Worm (Caenorhabditis elegans) whole organism, young adult: ENCODE data around the gene snt-6.
A peak's percentile ranks its signal among the peaks of the same experiment; 100 is the strongest.

Experiments used
- B0019.2 ChIP-seq: fragments of 200-800 bp; sonication (Bioruptor generic); conservative IDR thresholded peaks from 2 replicates; pipeline ENCODE4 v1.3.6; 2022; ENCODE audit warnings: missing genetic modification reagents, missing genetic modification characterization, missing compliant biosample characterization
- C17E4.6 ChIP-seq: fragments of 200-800 bp; sonication (Bioruptor generic); IDR thresholded peaks from 2 replicates; pipeline ENCODE4 v1.3.6; 2022; ENCODE audit warnings: missing genetic modification reagents, missing genetic modification characterization, missing compliant biosample characterization
- F33H1.4 ChIP-seq: fragments of 200-800 bp; sonication (Bioruptor generic); IDR thresholded peaks from 2 replicates; pipeline ENCODE4 v1.3.6; 2022; ENCODE audit warnings: missing genetic modification reagents, missing genetic modification characterization, missing compliant biosample characterization
- F37B4.10 ChIP-seq: fragments of 200-800 bp; sonication (Bioruptor generic); IDR thresholded peaks from 2 replicates; pipeline ENCODE4 v1.3.6; 2022; ENCODE audit warnings: missing genetic modification characterization, missing compliant biosample characterization
- F55B11.4 ChIP-seq: sonication (generic microtip); optimal IDR thresholded peaks from 2 replicates; lab custom pipeline; 2016; ENCODE audit warnings: missing compliant biosample characterization, missing genetic modification characterization, borderline replicate concordance; ENCODE audit not compliant: insufficient read depth
- K12H6.12 ChIP-seq: fragments of 200-800 bp; sonication (Bioruptor generic); optimal IDR thresholded peaks from 2 replicates; lab custom pipeline; 2018; ENCODE audit warnings: mild to moderate bottlenecking, missing genetic modification characterization, missing compliant biosample characterization
- Y53F4B.3 ChIP-seq: fragments of 200-800 bp; sonication (Bioruptor generic); IDR thresholded peaks from 2 replicates; pipeline ENCODE4 v1.3.6; 2022; ENCODE audit warnings: missing genetic modification reagents, missing genetic modification characterization, missing compliant biosample characterization
- Y56A3A.18 ChIP-seq: fragments of 200-800 bp; sonication (Bioruptor generic); IDR thresholded peaks from 2 replicates; pipeline ENCODE4 v1.3.6; 2022; ENCODE audit warnings: missing genetic modification reagents, missing genetic modification characterization, missing compliant biosample characterization
- akir-1 ChIP-seq: fragments of 200-800 bp; sonication (Bioruptor generic); optimal IDR thresholded peaks from 2 replicates; lab custom pipeline; 2018; ENCODE audit warnings: mild to moderate bottlenecking, missing genetic modification characterization, moderate library complexity, missing compliant biosample characterization
- ama-1 ChIP-seq, 3 experiments: fragments of 150-350 bp in 1 of 3; sonication (generic microtip) in 2 of 3; optimal IDR thresholded peaks; 2 replicates each; lab custom pipeline; 2014 to 2018; ENCODE audit warnings: missing biosample characterization in 2 of 3, missing genetic modification characterization in 2 of 3, missing genetic modification reagents in 2 of 3
- aptf-2 ChIP-seq: fragments of 200-800 bp; sonication (Bioruptor generic); conservative IDR thresholded peaks from 2 replicates; pipeline ENCODE4 v1.3.6; 2022; ENCODE audit warnings: missing genetic modification reagents, missing genetic modification characterization, missing compliant biosample characterization
- attf-3 ChIP-seq: fragments of 200-800 bp; sonication (Bioruptor generic); conservative IDR thresholded peaks from 2 replicates; pipeline ENCODE4 v1.3.6; 2022; ENCODE audit warnings: missing genetic modification reagents, missing genetic modification characterization, missing compliant biosample characterization
- attf-6 ChIP-seq: fragments of 200-800 bp; sonication (Bioruptor generic); IDR thresholded peaks from 2 replicates; pipeline ENCODE4 v1.3.6; 2022; ENCODE audit warnings: missing genetic modification reagents, missing genetic modification characterization, missing compliant biosample characterization
- bed-2 ChIP-seq: fragments of 200-800 bp; sonication (Bioruptor generic); IDR thresholded peaks from 2 replicates; pipeline ENCODE4 v1.3.6; 2022; ENCODE audit warnings: missing genetic modification reagents, missing genetic modification characterization, missing compliant biosample characterization
- cebp-1 ChIP-seq, 2 experiments: fragments of 200-800 bp in 1 of 2; sonication (Bioruptor generic) in 1 of 2; sonication (generic microtip) in 1 of 2; IDR thresholded peaks in 1 of 2; optimal IDR thresholded peaks in 1 of 2; 2 replicates each; pipeline versions ENCODE4 v1.3.6 to Lab custom; 2017 to 2022; ENCODE audit warnings: missing compliant biosample characterization in 2 of 2, missing genetic modification characterization in 2 of 2, mild to moderate bottlenecking in 1 of 2, missing genetic modification reagents in 1 of 2, moderate library complexity in 1 of 2
- cebp-2 ChIP-seq: fragments of 200-800 bp; sonication (Bioruptor generic); IDR thresholded peaks from 2 replicates; pipeline ENCODE4 v1.3.6; 2022; ENCODE audit warnings: missing genetic modification characterization, missing compliant biosample characterization
- ceh-27 ChIP-seq: fragments of 200-800 bp; sonication (Bioruptor generic); optimal IDR thresholded peaks from 2 replicates; lab custom pipeline; 2018; ENCODE audit warnings: mild to moderate bottlenecking, missing genetic modification characterization, moderate library complexity, missing compliant biosample characterization
- chd-7 ChIP-seq: sonication (generic microtip); optimal IDR thresholded peaks from 2 replicates; lab custom pipeline; 2016; ENCODE audit warnings: mild to moderate bottlenecking, missing genetic modification characterization, moderate library complexity, missing compliant biosample characterization
- egl-44 ChIP-seq: fragments of 200-800 bp; sonication (Bioruptor generic); IDR thresholded peaks from 2 replicates; pipeline ENCODE4 v1.3.6; 2022; ENCODE audit warnings: missing genetic modification reagents, missing genetic modification characterization, missing compliant biosample characterization
- egrh-3 ChIP-seq: fragments of 200-800 bp; sonication (Bioruptor generic); IDR thresholded peaks from 2 replicates; pipeline ENCODE4 v1.3.6; 2022; ENCODE audit warnings: missing genetic modification reagents, missing genetic modification characterization, missing compliant biosample characterization
- hmg-1.2 ChIP-seq: fragments of 200-800 bp; sonication (Bioruptor generic); IDR thresholded peaks from 2 replicates; pipeline ENCODE4 v1.3.6; 2022; ENCODE audit warnings: missing genetic modification reagents, missing genetic modification characterization, missing compliant biosample characterization
- hmg-20 ChIP-seq: fragments of 200-800 bp; sonication (Bioruptor generic); IDR thresholded peaks from 2 replicates; pipeline ENCODE4 v1.3.6; 2022; ENCODE audit warnings: missing genetic modification reagents, missing genetic modification characterization, missing compliant biosample characterization
- hrde-1 ChIP-seq: sonication (generic microtip); optimal IDR thresholded peaks from 2 replicates; lab custom pipeline; 2016; ENCODE audit warnings: missing genetic modification characterization, mild to moderate bottlenecking, missing compliant biosample characterization, moderate library complexity, missing genotype, missing genetic modification reagents, borderline replicate concordance
- let-607 ChIP-seq, 2 experiments: fragments of 200-800 bp in 1 of 2; sonication (Bioruptor generic) in 1 of 2; sonication (generic microtip) in 1 of 2; optimal IDR thresholded peaks; 2 replicates each; lab custom pipeline; 2016 to 2018; ENCODE audit warnings: mild to moderate bottlenecking in 2 of 2, missing compliant biosample characterization in 2 of 2, missing genetic modification characterization in 2 of 2, moderate library complexity in 2 of 2, missing genotype in 1 of 2
- lin-35 ChIP-seq, 3 experiments: fragments of 150-350 bp in 2 of 3; sonication (generic microtip) in 1 of 3; optimal IDR thresholded peaks; 2 replicates each; lab custom pipeline; 2014 to 2018; ENCODE audit warnings: missing biosample characterization in 3 of 3, missing genetic modification characterization in 3 of 3, missing genetic modification reagents in 3 of 3
- lin-40 ChIP-seq: sonication (generic microtip); optimal IDR thresholded peaks from 2 replicates; lab custom pipeline; 2016; ENCODE audit warnings: missing genetic modification characterization, mild to moderate bottlenecking, missing compliant biosample characterization, missing genotype, missing genetic modification reagents
- lir-1 ChIP-seq: fragments of 200-800 bp; sonication (Bioruptor generic); conservative IDR thresholded peaks from 2 replicates; pipeline ENCODE4 v1.3.6; 2022; ENCODE audit warnings: missing genetic modification reagents, missing genetic modification characterization, missing compliant biosample characterization
- madf-6 ChIP-seq: fragments of 200-800 bp; sonication (Bioruptor generic); IDR thresholded peaks from 2 replicates; pipeline ENCODE4 v1.3.6; 2022; ENCODE audit warnings: missing genetic modification reagents, missing genetic modification characterization, missing compliant biosample characterization
- madf-8 ChIP-seq: fragments of 200-800 bp; sonication (Bioruptor generic); conservative IDR thresholded peaks from 2 replicates; pipeline ENCODE4 v1.3.6; 2022; ENCODE audit warnings: missing genetic modification reagents, missing genetic modification characterization, missing compliant biosample characterization
- mel-28 ChIP-seq: sonication (generic microtip); optimal IDR thresholded peaks from 2 replicates; lab custom pipeline; 2016; ENCODE audit warnings: borderline replicate concordance, mild to moderate bottlenecking, missing genetic modification characterization, missing compliant biosample characterization
- mes-4 ChIP-seq: sonication (generic microtip); optimal IDR thresholded peaks from 2 replicates; lab custom pipeline; 2016; ENCODE audit warnings: missing genotype, missing genetic modification characterization, missing compliant biosample characterization
- nfya-1 ChIP-seq: sonication (generic microtip); optimal IDR thresholded peaks from 2 replicates; lab custom pipeline; 2017; ENCODE audit warnings: antibody characterized with exemption, missing compliant biosample characterization, missing genetic modification characterization, borderline replicate concordance; ENCODE audit not compliant: insufficient read depth
- nhr-179 ChIP-seq: sonication (generic microtip); optimal IDR thresholded peaks from 2 replicates; lab custom pipeline; 2016; ENCODE audit warnings: mild to moderate bottlenecking, missing genetic modification characterization, missing compliant biosample characterization
- nhr-27 ChIP-seq: fragments of 200-800 bp; sonication (Bioruptor generic); optimal IDR thresholded peaks from 2 replicates; lab custom pipeline; 2018; ENCODE audit warnings: mild to moderate bottlenecking, missing genetic modification characterization, moderate library complexity, missing compliant biosample characterization
- nhr-80 ChIP-seq: sonication (generic microtip); optimal IDR thresholded peaks from 2 replicates; lab custom pipeline; 2016; ENCODE audit warnings: missing genetic modification characterization, missing compliant biosample characterization
- rcor-1 ChIP-seq: fragments of 200-800 bp; sonication (Bioruptor generic); IDR thresholded peaks from 2 replicates; pipeline ENCODE4 v1.3.6; 2022; ENCODE audit warnings: missing genetic modification reagents, missing genetic modification characterization, missing compliant biosample characterization
- sea-2 ChIP-seq: fragments of 200-800 bp; sonication (Bioruptor generic); IDR thresholded peaks from 2 replicates; pipeline ENCODE4 v1.3.6; 2022; ENCODE audit warnings: missing genetic modification characterization, missing compliant biosample characterization
- snpc-4 ChIP-seq, 5 experiments: fragments of 150-350 bp in 1 of 5; sonication (generic microtip) in 4 of 5; optimal IDR thresholded peaks; 2 replicates each; lab custom pipeline; 2014 to 2018; ENCODE audit warnings: missing genetic modification characterization in 5 of 5, missing biosample characterization in 3 of 5, antibody characterized with exemption in 2 of 5, mild to moderate bottlenecking in 2 of 5, missing compliant biosample characterization in 2 of 5, missing genotype in 2 of 5, moderate library complexity in 2 of 5, missing genetic modification reagents in 1 of 5
- sptf-2 ChIP-seq: fragments of 200-800 bp; sonication (Bioruptor generic); optimal IDR thresholded peaks from 2 replicates; lab custom pipeline; 2018; ENCODE audit warnings: mild to moderate bottlenecking, missing genetic modification characterization, missing compliant biosample characterization
- tbp1 ChIP-seq: fragments of 200-800 bp; sonication (Bioruptor generic); optimal IDR thresholded peaks from 2 replicates; lab custom pipeline; 2018; ENCODE audit warnings: mild to moderate bottlenecking, missing genetic modification characterization, missing compliant biosample characterization
- zfh-2 ChIP-seq: fragments of 200-800 bp; sonication (Bioruptor generic); conservative IDR thresholded peaks from 2 replicates; pipeline ENCODE4 v1.3.6; 2022; ENCODE audit warnings: missing genetic modification reagents, missing genetic modification characterization, missing compliant biosample characterization
- ztf-28 ChIP-seq: fragments of 200-800 bp; sonication (Bioruptor generic); IDR thresholded peaks from 2 replicates; pipeline ENCODE4 v1.3.6; 2022; ENCODE audit warnings: missing genetic modification reagents, missing genetic modification characterization, missing compliant biosample characterization

The snt-6 gene

DNA sequence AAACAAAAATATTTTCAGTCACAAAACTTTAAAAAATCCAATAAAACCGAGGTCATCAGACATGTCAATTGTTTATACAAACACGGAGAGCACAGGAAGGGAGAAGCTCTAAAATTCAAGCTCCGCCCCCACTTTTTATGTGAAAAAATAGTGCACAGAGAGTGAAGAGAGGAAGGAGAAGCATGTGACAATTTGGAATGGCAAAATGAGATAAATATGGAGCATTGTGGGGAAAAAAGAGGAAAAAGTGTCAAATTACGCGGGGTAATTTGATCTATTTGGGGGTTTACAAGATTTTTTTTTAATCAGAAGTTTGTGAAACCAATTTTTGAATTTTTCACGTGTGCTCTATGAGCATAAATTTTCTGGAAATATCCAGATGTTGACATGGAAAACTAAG is 12.9 kb upstream of the snt-6 start:
- TF ChIP-seq chd-7 (tag; lab: Kevin White, UChicago): no peak
- no peak for TF ChIP-seq let-607 (tag; optimal IDR thresholded peaks at IDR 0.05; lab: Kevin White, UChicago)
- TF ChIP-seq lin-35 (GFP tag; optimal IDR thresholded peaks at IDR 0.05; lab: Kevin White, UChicago): no peak
- no peak for TF ChIP-seq akir-1
- TF ChIP-seq aptf-2 (GFP tag; lab: Robert Waterston, UW): no peak
- TF ChIP-seq Y56A3A.18 (GFP tag; lab: Robert Waterston, UW): no peak
- TF ChIP-seq ceh-27 (GFP tag; lab: Kevin White, UChicago): no peak
- no peak for TF ChIP-seq F55B11.4
- no peak for TF ChIP-seq ama-1 (optimal IDR thresholded peaks at IDR 0.05; lab: Kevin White, UChicago)
- TF ChIP-seq ama-1 (GFP tag; optimal IDR thresholded peaks at IDR 0.05; lab: Kevin White, UChicago): no peak
- TF ChIP-seq sea-2 (GFP tag; lab: Robert Waterston, UW): no peak
- no peak for TF ChIP-seq C17E4.6 (GFP tag; lab: Robert Waterston, UW)
- TF ChIP-seq snpc-4 (GFP tag; optimal IDR thresholded peaks at IDR 0.05; lab: Kevin White, UChicago): no peak
- TF ChIP-seq snpc-4 (tag; optimal IDR thresholded peaks at IDR 0.05; lab: Kevin White, UChicago): no peak
- TF ChIP-seq lir-1 (GFP tag; lab: Robert Waterston, UW): no peak
- no peak for TF ChIP-seq hmg-20 (GFP tag; lab: Robert Waterston, UW)

DNA sequence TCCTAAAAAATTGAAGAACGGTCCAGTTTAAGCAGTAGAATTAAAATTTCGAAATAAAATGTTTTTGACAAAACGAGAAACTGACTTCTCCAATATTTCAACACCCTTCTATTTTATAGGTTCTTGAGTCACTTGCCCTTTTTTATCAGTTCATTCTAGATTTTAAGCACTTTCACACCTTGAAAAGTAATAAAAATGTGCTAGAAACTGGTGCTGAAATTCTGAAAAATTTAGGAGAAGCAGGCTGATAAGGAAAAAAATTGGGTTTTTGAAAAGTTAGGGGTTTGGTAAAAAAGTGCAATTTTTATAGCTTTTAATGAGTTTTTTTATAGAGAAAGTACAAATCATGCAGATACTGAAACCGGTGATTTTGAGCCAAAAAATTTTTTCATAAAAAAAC is 10.3 kb upstream of the snt-6 start:
- TF ChIP-seq Y53F4B.3 (GFP tag; lab: Robert Waterston, UW) (no peak), cebp-1 (GFP tag; IDR thresholded peaks at IDR 0.05; lab: Robert Waterston, UW) (no peak), cebp-1 (tag; optimal IDR thresholded peaks at IDR 0.05; lab: Kevin White, UChicago) (peak; percentile 30), nhr-80 (tag; lab: Kevin White, UChicago) (peak; percentile 10), hrde-1 (no peak)

- TF ChIP-seq attf-6 (GFP tag; lab: Robert Waterston, UW): no peak
- TF ChIP-seq K12H6.12: peak; percentile 19
- TF ChIP-seq zfh-2: peak; percentile 51; the same call in 1 of the 2 replicates
- no peak for TF ChIP-seq nfya-1 (tag; lab: Kevin White, UChicago)
- TF ChIP-seq cebp-2 (GFP tag; lab: Robert Waterston, UW): no peak
- no peak for TF ChIP-seq rcor-1 (GFP tag; lab: Robert Waterston, UW)
- no peak for TF ChIP-seq B0019.2 (GFP tag; lab: Robert Waterston, UW)
- peak; percentile 26; the same call in 1 of the 2 replicates for TF ChIP-seq hmg-1.2 (GFP tag; lab: Robert Waterston, UW)
- no peak for TF ChIP-seq nhr-27 (tag; lab: Kevin White, UChicago)
Measured at ce11 chrII:759788-760187, 9.8 kb upstream of the snt-6 start.

DNA sequence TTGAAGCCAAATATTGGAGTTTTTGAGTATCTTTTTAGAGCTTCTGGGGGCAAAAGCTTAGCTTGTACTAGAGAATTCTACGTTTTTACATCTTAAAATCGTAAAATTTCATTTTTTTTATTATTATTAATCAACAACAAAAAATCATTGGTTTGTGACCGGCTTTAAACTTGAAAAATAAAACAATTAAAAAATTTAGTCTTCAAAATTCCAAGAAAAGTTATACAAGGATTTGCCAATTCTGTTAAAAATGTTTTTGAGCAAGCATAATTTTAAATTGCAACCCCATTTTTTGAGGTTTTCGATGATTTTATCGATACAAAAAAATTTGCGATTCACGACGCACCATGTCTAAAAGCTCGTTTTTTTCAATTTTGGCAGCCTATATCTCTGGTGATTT is 7.2 kb upstream of the snt-6 start:
- TF ChIP-seq sptf-2 (GFP tag; lab: Kevin White, UChicago) (no peak), mes-4 (tag; lab: Kevin White, UChicago) (no peak), lin-40 (tag; lab: Kevin White, UChicago) (no peak), tbp1 (no peak), madf-8 (GFP tag; lab: Robert Waterston, UW) (no peak), F33H1.4 (GFP tag; lab: Robert Waterston, UW) (no peak), nhr-179 (tag; lab: Kevin White, UChicago) (no peak), egl-44 (no peak), mel-28 (no peak), madf-6 (GFP tag; lab: Robert Waterston, UW) (no peak), bed-2 (no peak), attf-3 (GFP tag; lab: Robert Waterston, UW) (no peak), zfh-2 (no peak), F37B4.10 (no peak), ztf-28 (no peak), hmg-20 (GFP tag; lab: Robert Waterston, UW) (no peak), egrh-3 (GFP tag; lab: Robert Waterston, UW) (no peak)
